Fruit fly (Drosophila melanogaster) whole organism, embryonic: ENCODE results near the gene foxo.

Experiments used
- Antp ChIP-seq: fragments of 200-800 bp; sonication (Bioruptor generic); optimal IDR thresholded peaks from 3 replicates; lab custom pipeline; 2016; ENCODE audit warnings: missing biosample characterization, missing genetic modification characterization
- B-H1 ChIP-seq: fragments of 200-800 bp; sonication (Bioruptor generic); IDR thresholded peaks from 3 replicates; pipeline ENCODE4 v1.3.6; 2022; ENCODE audit warnings: missing biosample characterization, missing genetic modification characterization
- CG10979 ChIP-seq: fragments of 200-800 bp; sonication (Bioruptor generic); optimal IDR thresholded peaks from 2 replicates; lab custom pipeline; 2018; ENCODE audit warnings: missing biosample characterization, mild to moderate bottlenecking, missing genetic modification characterization, moderate library complexity
- CG12104 ChIP-seq: fragments of 200-800 bp; sonication (Bioruptor generic); optimal IDR thresholded peaks from 3 replicates; lab custom pipeline; 2016; ENCODE audit warnings: missing biosample characterization, missing genetic modification characterization
- CG1233 ChIP-seq: fragments of 200-800 bp; sonication (Bioruptor generic); optimal IDR thresholded peaks from 4 replicates; lab custom pipeline; 2018; ENCODE audit warnings: missing biosample characterization, mild to moderate bottlenecking, missing genetic modification characterization
- CG12769 ChIP-seq: fragments of 200-800 bp; sonication (Bioruptor generic); optimal IDR thresholded peaks from 2 replicates; lab custom pipeline; 2019; ENCODE audit warnings: missing biosample characterization, mild to moderate bottlenecking, missing genetic modification characterization, moderate library complexity
- CG15269 ChIP-seq: fragments of 200-800 bp; sonication (Bioruptor generic); optimal IDR thresholded peaks from 2 replicates; lab custom pipeline; 2018; ENCODE audit warnings: missing biosample characterization, mild to moderate bottlenecking, missing genetic modification characterization, moderate library complexity
- CG1529 ChIP-seq: fragments of 200-800 bp; sonication (Bioruptor generic); optimal IDR thresholded peaks from 3 replicates; lab custom pipeline; 2018; ENCODE audit warnings: missing biosample characterization, missing genetic modification characterization
- CG1647 ChIP-seq: fragments of 200-800 bp; sonication (Bioruptor generic); optimal IDR thresholded peaks from 3 replicates; lab custom pipeline; 2016; ENCODE audit warnings: missing biosample characterization, missing genetic modification characterization
- CG17361 ChIP-seq: fragments of 200-800 bp; sonication (Bioruptor generic); IDR thresholded peaks from 3 replicates; pipeline ENCODE4 v1.3.6; 2022; ENCODE audit warnings: missing biosample characterization, missing genetic modification characterization
- CG31365 ChIP-seq: fragments of 200-800 bp; sonication (Bioruptor generic); optimal IDR thresholded peaks from 2 replicates; lab custom pipeline; 2018; ENCODE audit warnings: missing biosample characterization, mild to moderate bottlenecking, missing genetic modification characterization
- CG4282 ChIP-seq: fragments of 200-800 bp; sonication (Bioruptor generic); optimal IDR thresholded peaks from 2 replicates; lab custom pipeline; 2016; ENCODE audit warnings: missing biosample characterization, missing genetic modification characterization
- CG4404 ChIP-seq: fragments of 200-800 bp; sonication (Bioruptor generic); IDR thresholded peaks from 2 replicates; pipeline ENCODE4 v1.3.6; 2022; ENCODE audit warnings: missing biosample characterization, missing genetic modification characterization
- CG6765 ChIP-seq: fragments of 200-800 bp; sonication (Bioruptor generic); optimal IDR thresholded peaks from 3 replicates; lab custom pipeline; 2017; ENCODE audit warnings: missing biosample characterization, mild to moderate bottlenecking, missing genetic modification characterization
- CG7556 ChIP-seq: fragments of 200-800 bp; sonication (Bioruptor generic); optimal IDR thresholded peaks from 2 replicates; lab custom pipeline; 2017; ENCODE audit warnings: missing biosample characterization, mild to moderate bottlenecking, missing genetic modification characterization
- CG7963 ChIP-seq: fragments of 200-800 bp; sonication (Bioruptor generic); IDR thresholded peaks from 3 replicates; pipeline ENCODE4 v1.3.6; 2022; ENCODE audit warnings: missing biosample characterization, missing genetic modification characterization; ENCODE audit not compliant: partially characterized antibody
- CG9437 ChIP-seq: fragments of 200-800 bp; sonication (Bioruptor generic); optimal IDR thresholded peaks from 2 replicates; lab custom pipeline; 2018; ENCODE audit warnings: missing biosample characterization, mild to moderate bottlenecking, missing genetic modification characterization
- D19A ChIP-seq: fragments of 200-800 bp; optimal IDR thresholded peaks from 3 replicates; lab custom pipeline; 2019; ENCODE audit warnings: missing biosample characterization, mild to moderate bottlenecking, missing genetic modification characterization, moderate library complexity
- D19B ChIP-seq: fragments of 200-800 bp; sonication (Bioruptor generic); optimal IDR thresholded peaks from 2 replicates; lab custom pipeline; 2017; ENCODE audit warnings: missing biosample characterization, mild to moderate bottlenecking, missing genetic modification characterization
- Dfd ChIP-seq, 2 experiments: fragments of >200 bp; optimal IDR thresholded peaks; 2 replicates each; lab custom pipeline; 2017; ENCODE audit warnings: missing biosample characterization in 2 of 2, missing genetic modification characterization in 2 of 2
- Doc2 ChIP-seq: fragments of 200-800 bp; sonication (Bioruptor generic); IDR thresholded peaks from 2 replicates; pipeline ENCODE4 v1.3.6; 2022; ENCODE audit warnings: missing biosample characterization, missing genetic modification characterization
- Dref ChIP-seq: fragments of 200-800 bp; sonication (Bioruptor generic); IDR thresholded peaks from 2 replicates; pipeline ENCODE4 v1.3.6; 2022; ENCODE audit warnings: missing biosample characterization, missing genetic modification characterization
- Ets97D ChIP-seq: fragments of 200-800 bp; sonication (Bioruptor generic); optimal IDR thresholded peaks from 3 replicates; lab custom pipeline; 2016; ENCODE audit warnings: missing biosample characterization, missing genetic modification characterization
- Fer3 ChIP-seq: fragments of 200-800 bp; sonication (Bioruptor generic); optimal IDR thresholded peaks from 2 replicates; lab custom pipeline; 2018; ENCODE audit warnings: missing biosample characterization, mild to moderate bottlenecking, missing genetic modification characterization, moderate library complexity
- Hr39 ChIP-seq: fragments of >200 bp; optimal IDR thresholded peaks from 2 replicates; lab custom pipeline; 2017
- Myb ChIP-seq: fragments of 200-800 bp; sonication (Bioruptor generic); optimal IDR thresholded peaks from 2 replicates; lab custom pipeline; 2016; ENCODE audit warnings: missing biosample characterization, missing genetic modification characterization
- Nf-YB ChIP-seq: fragments of 200-800 bp; sonication (Bioruptor generic); optimal IDR thresholded peaks from 3 replicates; lab custom pipeline; 2019; ENCODE audit warnings: missing biosample characterization, mild to moderate bottlenecking, missing genetic modification characterization, moderate library complexity
- Nf-YC ChIP-seq: fragments of 200-800 bp; optimal IDR thresholded peaks from 3 replicates; lab custom pipeline; 2019; ENCODE audit warnings: missing biosample characterization, mild to moderate bottlenecking, missing genetic modification characterization, moderate library complexity
- Sox100B ChIP-seq: fragments of 200-800 bp; sonication (Bioruptor generic); optimal IDR thresholded peaks from 3 replicates; lab custom pipeline; 2018; ENCODE audit warnings: missing biosample characterization, mild to moderate bottlenecking, missing genetic modification characterization
- bcd ChIP-seq: fragments of 200-800 bp; sonication (Bioruptor generic); optimal IDR thresholded peaks from 2 replicates; lab custom pipeline; 2017; ENCODE audit warnings: missing biosample characterization, mild to moderate bottlenecking, missing genetic modification characterization
- bowl ChIP-seq: fragments of 200-800 bp; sonication (Bioruptor generic); IDR thresholded peaks from 2 replicates; pipeline ENCODE4 v1.3.6; 2022; ENCODE audit warnings: missing biosample characterization, missing genetic modification characterization
- dan ChIP-seq: fragments of 200-800 bp; sonication (Bioruptor generic); IDR thresholded peaks from 2 replicates; pipeline ENCODE4 v1.3.6; 2022; ENCODE audit warnings: missing biosample characterization, missing genetic modification characterization
- fu2 ChIP-seq: fragments of 200-800 bp; sonication (Bioruptor generic); optimal IDR thresholded peaks from 2 replicates; lab custom pipeline; 2016; ENCODE audit warnings: missing biosample characterization, missing genetic modification characterization
- gem ChIP-seq: fragments of 200-800 bp; sonication (Bioruptor generic); optimal IDR thresholded peaks from 2 replicates; lab custom pipeline; 2019; ENCODE audit warnings: missing biosample characterization, mild to moderate bottlenecking, missing genetic modification characterization, moderate library complexity
- gt ChIP-seq: fragments of 200-800 bp; sonication (Bioruptor generic); IDR thresholded peaks from 2 replicates; pipeline ENCODE4 v1.3.6; 2022; ENCODE audit warnings: missing biosample characterization, missing genetic modification characterization
- hb ChIP-seq: fragments of 200-800 bp; sonication (Bioruptor generic); IDR thresholded peaks from 3 replicates; pipeline ENCODE4 v1.3.6; 2022; ENCODE audit warnings: missing biosample characterization, missing genetic modification characterization; ENCODE audit not compliant: partially characterized antibody
- rib ChIP-seq: fragments of 200-800 bp; sonication (Bioruptor generic); IDR thresholded peaks from 2 replicates; pipeline ENCODE4 v1.3.6; 2022; ENCODE audit warnings: missing biosample characterization, missing genetic modification characterization
- row ChIP-seq: fragments of 200-800 bp; sonication (Bioruptor generic); IDR thresholded peaks from 3 replicates; pipeline ENCODE4 v1.3.6; 2022; ENCODE audit warnings: missing biosample characterization, missing genetic modification characterization
- run ChIP-seq: fragments of 200-800 bp; sonication (Bioruptor generic); optimal IDR thresholded peaks from 3 replicates; lab custom pipeline; 2018; ENCODE audit warnings: missing biosample characterization, mild to moderate bottlenecking, missing genetic modification characterization
- salm ChIP-seq: fragments of 200-800 bp; sonication (Bioruptor generic); optimal IDR thresholded peaks from 2 replicates; lab custom pipeline; 2018; ENCODE audit warnings: missing biosample characterization, mild to moderate bottlenecking, missing genetic modification characterization
- schlank ChIP-seq: fragments of 200-800 bp; sonication (Bioruptor generic); optimal IDR thresholded peaks from 2 replicates; lab custom pipeline; 2018; ENCODE audit warnings: missing biosample characterization, mild to moderate bottlenecking, missing genetic modification characterization
- sens ChIP-seq: fragments of 200-800 bp; sonication (Bioruptor generic); peaks from one replicate; lab custom pipeline; 2016; ENCODE audit warnings: missing biosample characterization, missing genetic modification characterization
- seq ChIP-seq: fragments of 200-800 bp; sonication (Bioruptor generic); IDR thresholded peaks from 2 replicates; pipeline ENCODE4 v1.3.6; 2022; ENCODE audit warnings: missing biosample characterization, missing genetic modification characterization
- sisA ChIP-seq: fragments of 200-800 bp; sonication (Bioruptor generic); IDR thresholded peaks from 2 replicates; pipeline ENCODE4 v1.3.6; 2022; ENCODE audit warnings: missing biosample characterization, missing genetic modification characterization
- so ChIP-seq: fragments of 200-800 bp; sonication (Bioruptor generic); IDR thresholded peaks from 3 replicates; pipeline ENCODE4 v1.3.6; 2022; ENCODE audit warnings: missing biosample characterization, missing genetic modification characterization
- sob ChIP-seq: fragments of 200-800 bp; sonication (Bioruptor generic); IDR thresholded peaks from 2 replicates; pipeline ENCODE4 v1.3.6; 2022; ENCODE audit warnings: missing biosample characterization, missing genetic modification characterization
- ssp ChIP-seq: fragments of 200-800 bp; sonication (Bioruptor generic); IDR thresholded peaks from 2 replicates; pipeline ENCODE4 v1.3.6; 2022; ENCODE audit warnings: missing biosample characterization, missing genetic modification characterization
- trem ChIP-seq: fragments of 200-800 bp; optimal IDR thresholded peaks from 3 replicates; lab custom pipeline; 2019; ENCODE audit warnings: missing biosample characterization, mild to moderate bottlenecking, missing genetic modification characterization, moderate library complexity
- usp ChIP-seq: fragments of >200 bp; optimal IDR thresholded peaks from 2 replicates; lab custom pipeline; 2017; ENCODE audit warnings: missing biosample characterization, missing genetic modification characterization

Gene foxo

dm6 chr3R:14026953-14027721 lies 29.6 kb upstream of the foxo start (continued):
- TF ChIP-seq CG6765 (no peak), Nf-YC (tag; lab: Kevin White, UChicago) (no peak), Fer3 (tag; lab: Kevin White, UChicago) (no peak)
- TF ChIP-seq, all 482 proteins: peak for 11

dm6 chr3R:14028158-14028557 lies 28.6 kb upstream of the foxo start:
- TF ChIP-seq D19A (tag; lab: Kevin White, UChicago) (peak; percentile 70), so (GFP tag; lab: Robert Waterston, UW) (no peak), row (GFP tag; lab: Robert Waterston, UW) (no peak), Doc2 (GFP tag; lab: Robert Waterston, UW) (no peak), dan (GFP tag; lab: Robert Waterston, UW) (no peak), D19B (GFP tag; lab: Kevin White, UChicago) (no peak), gem (tag; lab: Kevin White, UChicago) (peak; percentile 7), ssp (GFP tag; lab: Robert Waterston, UW) (no peak), CG7963 (GFP tag; lab: Robert Waterston, UW) (no peak), CG15269 (tag; lab: Kevin White, UChicago) (no peak), Dfd (GFP tag; optimal IDR thresholded peaks at IDR 0.05; lab: Kevin White, UChicago) (peak in 1 of 2 experiments; percentile 55), Hr39 (lab: Kevin White, UChicago) (no peak), CG12769 (tag; lab: Kevin White, UChicago) (peak; percentile 12), bcd (GFP tag; lab: Kevin White, UChicago) (no peak), hb (GFP tag; lab: Robert Waterston, UW) (no peak), CG31365 (no peak), seq (GFP tag; lab: Robert Waterston, UW) (no peak), B-H1 (no peak), Ets97D (GFP tag; lab: Kevin White, UChicago) (no peak)

dm6 chr3R:14028873-14029369 lies 27.8 kb upstream of the foxo start, which contains the start of gene Cyp6d5:
Cyp6d5 (plus strand) TSS chr3R:14029228.
- TF ChIP-seq CG7556 (GFP tag; lab: Kevin White, UChicago) (no peak), Nf-YC (tag; lab: Kevin White, UChicago) (no peak), CG9437 (no peak), Dref (GFP tag; lab: Robert Waterston, UW) (no peak), CG1233 (peak; percentile 32), run (no peak), rib (GFP tag; lab: Robert Waterston, UW) (no peak), schlank (no peak), sob (GFP tag; lab: Robert Waterston, UW) (no peak), sisA (GFP tag; lab: Robert Waterston, UW) (no peak), bowl (no peak), usp (GFP tag; lab: Kevin White, UChicago) (no peak), CG1529 (GFP tag; lab: Kevin White, UChicago) (no peak), sens (GFP tag; lab: Kevin White, UChicago) (peak; percentile 65), CG4282 (GFP tag; lab: Kevin White, UChicago) (no peak), CG4404 (GFP tag; lab: Robert Waterston, UW) (no peak), Antp (GFP tag; lab: Kevin White, UChicago) (no peak), CG10979 (tag; lab: Kevin White, UChicago) (no peak), Nf-YB (GFP tag; lab: Kevin White, UChicago) (no peak), fu2 (GFP tag; lab: Kevin White, UChicago) (no peak), Myb (GFP tag; lab: Kevin White, UChicago) (no peak), Sox100B (GFP tag; lab: Kevin White, UChicago) (no peak), gt (GFP tag; lab: Robert Waterston, UW) (no peak), CG17361 (GFP tag; lab: Robert Waterston, UW) (no peak), Fer3 (tag; lab: Kevin White, UChicago) (no peak), trem (tag; lab: Kevin White, UChicago) (no peak), salm (tag; lab: Kevin White, UChicago) (no peak), CG12104 (GFP tag; lab: Kevin White, UChicago) (no peak), CG1647 (GFP tag; lab: Kevin White, UChicago) (no peak)
